Worm (Caenorhabditis elegans): ENCODE measurements around the gene C17B7.5.

ce11 chrV:3355544-3355943 is 22.1 kb downstream of the C17B7.5 start:
- TF ChIP-seq unc-39 (tag; optimal IDR thresholded peaks at IDR 0.05), result no peak
- no peak for TF ChIP-seq mml-1 (tag; optimal IDR thresholded peaks at IDR 0.05)
- no peak for TF ChIP-seq unc-62 (GFP tag; optimal IDR thresholded peaks at IDR 0.05)
- TF ChIP-seq nhr-77 (tag; optimal IDR thresholded peaks at IDR 0.05), result no peak
- TF ChIP-seq lin-39 (tag; optimal IDR thresholded peaks at IDR 0.05), result no peak
- no peak for TF ChIP-seq nhr-12 (tag; optimal IDR thresholded peaks at IDR 0.05)
- TF ChIP-seq nhr-25 (tag; optimal IDR thresholded peaks at IDR 0.05), result no peak
- no peak for TF ChIP-seq elt-2 (tag; optimal IDR thresholded peaks at IDR 0.05)
- TF ChIP-seq mdl-1 (tag; optimal IDR thresholded peaks at IDR 0.05), result no peak
- no peak for TF ChIP-seq egl-27 (tag; optimal IDR thresholded peaks at IDR 0.05)

Measured in whole organism, L3 larva.